4 fruit fly cellular contexts compared by ENCODE assay signal in the genomic region with DNA sequence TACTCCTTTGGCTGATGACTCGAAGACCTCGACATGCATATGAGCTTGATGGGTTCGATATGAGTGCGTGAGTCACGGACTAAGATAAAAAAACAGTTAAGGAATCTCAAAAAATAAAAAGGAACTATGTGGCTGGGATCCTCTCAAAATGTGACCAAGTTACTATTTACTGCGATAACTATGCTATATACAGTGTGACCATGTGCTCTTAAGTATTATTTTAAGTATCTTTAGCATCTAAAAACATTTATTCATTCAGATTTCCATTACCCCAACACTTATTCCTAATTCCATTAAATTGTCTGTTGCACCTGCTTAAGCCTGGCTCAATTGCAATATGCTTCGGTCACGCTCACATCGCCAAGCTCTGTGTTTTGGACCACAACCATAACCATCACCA.
TF ChIP-seq lines count a peak whose summit lies in the region.

No protein-coding gene starts in this region.

- TF ChIP-seq CTCF in whole organism, embryonic (GFP tag; optimal IDR thresholded peaks at IDR 0.05; lab: Kevin White, UChicago) = no peak

TF ChIP-seq in whole organism, embryonic, 481 proteins besides CTCF, POLR2A, EP300 and RAD21:
- peak; percentile 25 for TF ChIP-seq stwl (tag; optimal IDR thresholded peaks at IDR 0.05; lab: Kevin White, UChicago)
- no peak for TF ChIP-seq CG12299 (tag; optimal IDR thresholded peaks at IDR 0.05; lab: Kevin White, UChicago)
TF ChIP-seq in whole organism, embryonic: peak in this region for 1.

TF ChIP-seq in whole organism, prepupa, 60 proteins besides CTCF, POLR2A, EP300 and RAD21 (continues in another document):
- no peak for TF ChIP-seq ss (GFP tag; optimal IDR thresholded peaks at IDR 0.05; lab: Kevin White, UChicago)
- no peak for TF ChIP-seq CG6854 (GFP tag; optimal IDR thresholded peaks at IDR 0.05; lab: Kevin White, UChicago)
- peak; percentile 36 for TF ChIP-seq lz (GFP tag; optimal IDR thresholded peaks at IDR 0.05; lab: Kevin White, UChicago)
- no peak for TF ChIP-seq CG8319 (GFP tag; optimal IDR thresholded peaks at IDR 0.05; lab: Kevin White, UChicago)
- TF ChIP-seq CG6163 (GFP tag; IDR thresholded peaks at IDR 0.05; lab: Robert Waterston, UW) = no peak
- TF ChIP-seq Eip78C (GFP tag; lab: Kevin White, UChicago) = peak; percentile 83
- no peak for TF ChIP-seq Blimp-1 (GFP tag; optimal IDR thresholded peaks at IDR 0.05; lab: Kevin White, UChicago)
- no peak for TF ChIP-seq Smox (GFP tag; optimal IDR thresholded peaks at IDR 0.05; lab: Kevin White, UChicago)
- no peak for TF ChIP-seq Hr38 (GFP tag; optimal IDR thresholded peaks at IDR 0.05; lab: Kevin White, UChicago)
- no peak for TF ChIP-seq salr (GFP tag; optimal IDR thresholded peaks at IDR 0.05; lab: Kevin White, UChicago)
- peak; percentile 29 for TF ChIP-seq Hr39 (GFP tag; optimal IDR thresholded peaks at IDR 0.05; lab: Kevin White, UChicago)
- no peak for TF ChIP-seq spab (GFP tag; optimal IDR thresholded peaks at IDR 0.05; lab: Kevin White, UChicago)
- no peak for TF ChIP-seq CG6792 (GFP tag; optimal IDR thresholded peaks at IDR 0.05; lab: Kevin White, UChicago)
- no peak for TF ChIP-seq CG11902 (GFP tag; optimal IDR thresholded peaks at IDR 0.05; lab: Kevin White, UChicago)
- TF ChIP-seq CG3032 (tag; optimal IDR thresholded peaks at IDR 0.05; lab: Kevin White, UChicago) = peak; percentile 4
- peak; percentile 6 for TF ChIP-seq pdm3 (GFP tag; optimal IDR thresholded peaks at IDR 0.05; lab: Kevin White, UChicago)
- TF ChIP-seq achi (GFP tag; optimal IDR thresholded peaks at IDR 0.05; lab: Kevin White, UChicago) = peak; percentile 9
- TF ChIP-seq CG1621 (tag; optimal IDR thresholded peaks at IDR 0.05; lab: Kevin White, UChicago) = no peak
- TF ChIP-seq CG8632 (GFP tag; optimal IDR thresholded peaks at IDR 0.05; lab: Kevin White, UChicago) = no peak
- no peak for TF ChIP-seq CG11294 (GFP tag; IDR thresholded peaks at IDR 0.05; lab: Robert Waterston, UW)
- TF ChIP-seq fkh (GFP tag; optimal IDR thresholded peaks at IDR 0.05; lab: Kevin White, UChicago) = no peak
- TF ChIP-seq dsx (GFP tag; optimal IDR thresholded peaks at IDR 0.05; lab: Kevin White, UChicago; ENCODE audit: poor library complexity, severe bottlenecking) = no peak
- peak; percentile 16 for TF ChIP-seq CG31627 (GFP tag; optimal IDR thresholded peaks at IDR 0.05; lab: Kevin White, UChicago)
- peak; percentile 13 for TF ChIP-seq CG10631 (GFP tag; optimal IDR thresholded peaks at IDR 0.05; lab: Kevin White, UChicago)
- no peak for TF ChIP-seq eg (GFP tag; IDR thresholded peaks at IDR 0.05; lab: Robert Waterston, UW)
- TF ChIP-seq Eip75B (GFP tag; optimal IDR thresholded peaks at IDR 0.05; lab: Kevin White, UChicago) = peak; percentile 36
- TF ChIP-seq Ets96B (tag; optimal IDR thresholded peaks at IDR 0.05; lab: Kevin White, UChicago) = no peak
- TF ChIP-seq Sox102F (GFP tag; optimal IDR thresholded peaks at IDR 0.05; lab: Kevin White, UChicago) = no peak
- peak; percentile 10 for TF ChIP-seq net (GFP tag; optimal IDR thresholded peaks at IDR 0.05; lab: Kevin White, UChicago)

TF ChIP-seq in whole organism, pupa, 21 proteins besides CTCF, POLR2A, EP300 and RAD21:
- TF ChIP-seq CG10348 (GFP tag; IDR thresholded peaks at IDR 0.05; lab: Robert Waterston, UW) = no peak
- TF ChIP-seq gl (tag; optimal IDR thresholded peaks at IDR 0.05; lab: Kevin White, UChicago) = no peak
- TF ChIP-seq D1 (tag; optimal IDR thresholded peaks at IDR 0.05; lab: Kevin White, UChicago) = peak; percentile 2
- no peak for TF ChIP-seq CG34367 (tag; optimal IDR thresholded peaks at IDR 0.05; lab: Kevin White, UChicago)
- peak; percentile 4 for TF ChIP-seq CG8159 (tag; optimal IDR thresholded peaks at IDR 0.05; lab: Kevin White, UChicago)
- TF ChIP-seq CG15710 (tag; optimal IDR thresholded peaks at IDR 0.05; lab: Kevin White, UChicago) = peak; percentile 28
- no peak for TF ChIP-seq rn (GFP tag; IDR thresholded peaks at IDR 0.05; lab: Robert Waterston, UW)

TF ChIP-seq in whole organism, wandering third instar larva, 38 proteins besides CTCF, POLR2A, EP300 and RAD21:
- no peak for TF ChIP-seq rgr (GFP tag; optimal IDR thresholded peaks at IDR 0.05; lab: Kevin White, UChicago)
- no peak for TF ChIP-seq sv (GFP tag; optimal IDR thresholded peaks at IDR 0.05; lab: Kevin White, UChicago)
- TF ChIP-seq dl (GFP tag; optimal IDR thresholded peaks at IDR 0.05; lab: Kevin White, UChicago; ENCODE audit: insufficient read depth in 1 of 2, partially characterized antibody in 2 of 2) = no peak
- TF ChIP-seq CG32264 (GFP tag; optimal IDR thresholded peaks at IDR 0.05; lab: Kevin White, UChicago) = no peak
- TF ChIP-seq pan (optimal IDR thresholded peaks at IDR 0.05; lab: Kevin White, UChicago) = no peak
- TF ChIP-seq Hnf4 (GFP tag; optimal IDR thresholded peaks at IDR 0.05; lab: Kevin White, UChicago) = no peak
- no peak for TF ChIP-seq Abd-B (GFP tag; optimal IDR thresholded peaks at IDR 0.05; lab: Kevin White, UChicago)
- no peak for TF ChIP-seq Vsx2 (GFP tag; optimal IDR thresholded peaks at IDR 0.05; lab: Kevin White, UChicago; ENCODE audit: partially characterized antibody)
- TF ChIP-seq HLH106 (tag; optimal IDR thresholded peaks at IDR 0.05; lab: Kevin White, UChicago) = peak; percentile 39
- TF ChIP-seq tai (GFP tag; optimal IDR thresholded peaks at IDR 0.05; lab: Kevin White, UChicago) = no peak
- no peak for TF ChIP-seq Rel (GFP tag; optimal IDR thresholded peaks at IDR 0.05; lab: Kevin White, UChicago)
- TF ChIP-seq Rel (tag; optimal IDR thresholded peaks at IDR 0.05; lab: Kevin White, UChicago) = no peak
- no peak for TF ChIP-seq Myc (optimal IDR thresholded peaks at IDR 0.05; lab: Kevin White, UChicago)
- peak; percentile 62 for TF ChIP-seq fru (GFP tag; optimal IDR thresholded peaks at IDR 0.05; lab: Kevin White, UChicago)
- TF ChIP-seq Sp1 (GFP tag; optimal IDR thresholded peaks at IDR 0.05; lab: Kevin White, UChicago) = peak; percentile 40
- TF ChIP-seq woc (GFP tag; optimal IDR thresholded peaks at IDR 0.05; lab: Kevin White, UChicago) = peak; percentile 68
- peak; percentile 20 for TF ChIP-seq dmrt93B (GFP tag; optimal IDR thresholded peaks at IDR 0.05; lab: Kevin White, UChicago)
- no peak for TF ChIP-seq sage (GFP tag; optimal IDR thresholded peaks at IDR 0.05; lab: Kevin White, UChicago)
- TF ChIP-seq psq (GFP tag; optimal IDR thresholded peaks at IDR 0.05; lab: Kevin White, UChicago) = peak; percentile 43
- TF ChIP-seq N (GFP tag; optimal IDR thresholded peaks at IDR 0.05; lab: Kevin White, UChicago) = no peak
- no peak for TF ChIP-seq Dif (GFP tag; optimal IDR thresholded peaks at IDR 0.05; lab: Kevin White, UChicago; ENCODE audit: partially characterized antibody)
- TF ChIP-seq Dfd (GFP tag; optimal IDR thresholded peaks at IDR 0.05; lab: Kevin White, UChicago) = no peak
- peak; percentile 43 for TF ChIP-seq br (GFP tag; optimal IDR thresholded peaks at IDR 0.05; lab: Kevin White, UChicago)
- TF ChIP-seq h (GFP tag; optimal IDR thresholded peaks at IDR 0.05; lab: Kevin White, UChicago) = peak; percentile 46
- no peak for TF ChIP-seq jim (GFP tag; optimal IDR thresholded peaks at IDR 0.05; lab: Kevin White, UChicago)
- peak in 1 of 2 experiments; percentile 59 for TF ChIP-seq foxo (GFP tag; optimal IDR thresholded peaks at IDR 0.05; lab: Kevin White, UChicago)
- TF ChIP-seq brk (GFP tag; optimal IDR thresholded peaks at IDR 0.05; lab: Kevin White, UChicago) = no peak
- no peak for TF ChIP-seq Mio (GFP tag; optimal IDR thresholded peaks at IDR 0.05; lab: Kevin White, UChicago)
- no peak for TF ChIP-seq dsf (GFP tag; optimal IDR thresholded peaks at IDR 0.05; lab: Kevin White, UChicago; ENCODE audit: borderline replicate concordance)
- TF ChIP-seq Hr83 (GFP tag; optimal IDR thresholded peaks at IDR 0.05; lab: Kevin White, UChicago; ENCODE audit: poor library complexity, severe bottlenecking) = no peak
- no peak for TF ChIP-seq CG9705 (GFP tag; optimal IDR thresholded peaks at IDR 0.05; lab: Kevin White, UChicago)
- peak; percentile 44 for TF ChIP-seq ey (GFP tag; optimal IDR thresholded peaks at IDR 0.05; lab: Kevin White, UChicago)
- peak; percentile 58 for TF ChIP-seq OdsH (GFP tag; optimal IDR thresholded peaks at IDR 0.05; lab: Kevin White, UChicago)
- TF ChIP-seq Hr78 (GFP tag; optimal IDR thresholded peaks at IDR 0.05; lab: Kevin White, UChicago) = no peak
- no peak for TF ChIP-seq CrebA (GFP tag; optimal IDR thresholded peaks at IDR 0.05; lab: Kevin White, UChicago; ENCODE audit: borderline replicate concordance)
- TF ChIP-seq lola (GFP tag; optimal IDR thresholded peaks at IDR 0.05; lab: Kevin White, UChicago) = no peak

Comparison
In these comparisons a context has a peak if more than half of its experiments do, and no peak if none do; other contexts are left out.
1. Of the 7 proteins assayed by ChIP-seq in both whole organism, embryonic and whole organism, prepupa: peak only in whole organism, embryonic: none; only in whole organism, prepupa: Hr39; in both: none; in neither: 6.